Fruit fly (Drosophila melanogaster): Measurements from ENCODE around the gene x16.

Gene x16

dm6 chr2L:6918517-6919202 lies 1.4 kb downstream of the x16 start, which contains the start of gene nop5 (continued):
- TF ChIP-seq Fer2 (tag; optimal IDR thresholded peaks at IDR 0.05) (peak; percentile 40), psq (GFP tag; optimal IDR thresholded peaks at IDR 0.05) (peak; percentile 20), CG14050 (GFP tag; IDR thresholded peaks at IDR 0.05) (peak; percentile 26; the same call in 1 of the 3 replicates), CG2875 (GFP tag; optimal IDR thresholded peaks at IDR 0.05) (peak; percentile 39), sr (GFP tag; IDR thresholded peaks at IDR 0.05) (no peak), Sin3A (optimal IDR thresholded peaks at IDR 0.05) (peak; percentile 19), CG18262 (tag; optimal IDR thresholded peaks at IDR 0.05) (peak; percentile 88), CG6654 (GFP tag; optimal IDR thresholded peaks at IDR 0.05) (peak; percentile 33), her (GFP tag; optimal IDR thresholded peaks at IDR 0.05) (no peak), CG14965 (GFP tag; optimal IDR thresholded peaks at IDR 0.05; ENCODE audit: borderline replicate concordance) (no peak), D (optimal IDR thresholded peaks at IDR 0.05) (no peak), D (GFP tag; optimal IDR thresholded peaks at IDR 0.05) (peak; percentile 69), CG18011 (GFP tag; optimal IDR thresholded peaks at IDR 0.05) (no peak), trem (tag; optimal IDR thresholded peaks at IDR 0.05) (peak; percentile 36), crp (GFP tag; optimal IDR thresholded peaks at IDR 0.05) (peak in 1 of 2 experiments; percentile 0), CG10431 (GFP tag; optimal IDR thresholded peaks at IDR 0.05) (peak; percentile 81), CG4617 (GFP tag; optimal IDR thresholded peaks at IDR 0.05; ENCODE audit: borderline replicate concordance) (no peak), CG8478 (optimal IDR thresholded peaks at IDR 0.05) (no peak), CG6791 (GFP tag; IDR thresholded peaks at IDR 0.05; ENCODE audit: partially characterized antibody) (0 out of 3 replicates have a peak, but pooled peaks have one; percentile 31), H15 (GFP tag; IDR thresholded peaks at IDR 0.05) (0 out of 3 replicates have a peak, but pooled peaks have one; percentile 44), sens (GFP tag) (peak; percentile 5), NfI (GFP tag; optimal IDR thresholded peaks at IDR 0.05) (peak; percentile 76), bsh (GFP tag; optimal IDR thresholded peaks at IDR 0.05) (peak in 1 of 2 experiments; percentile 54), toy (GFP tag; IDR thresholded peaks at IDR 0.05) (no peak), croc (GFP tag; conservative IDR thresholded peaks at IDR 0.05) (peak; percentile 28; the same call in 2 of the 3 replicates), CG15073 (GFP tag; optimal IDR thresholded peaks at IDR 0.05) (no peak), br (optimal IDR thresholded peaks at IDR 0.05) (no peak), Chrac-16 (GFP tag; optimal IDR thresholded peaks at IDR 0.05) (peak; percentile 33), CG10543 (GFP tag; optimal IDR thresholded peaks at IDR 0.05) (peak; percentile 85), fd3F (GFP tag; optimal IDR thresholded peaks at IDR 0.05) (peak; percentile 63), MBD-R2 (GFP tag; IDR thresholded peaks at IDR 0.05) (0 out of 2 replicates have a peak, but pooled peaks have one; percentile 7), CG5245 (GFP tag; optimal IDR thresholded peaks at IDR 0.05) (peak; percentile 5), lola (GFP tag; optimal IDR thresholded peaks at IDR 0.05) (peak in 1 of 3 experiments; percentile 75), Nf-YC (tag; optimal IDR thresholded peaks at IDR 0.05) (peak; percentile 82), CG17328 (GFP tag; IDR thresholded peaks at IDR 0.05) (0 out of 2 replicates have a peak, but pooled peaks have one; percentile 4), Gug (GFP tag; IDR thresholded peaks at IDR 0.05) (no peak), CG13296 (GFP tag; optimal IDR thresholded peaks at IDR 0.05) (peak; percentile 81), zfh1 (GFP tag; IDR thresholded peaks at IDR 0.05) (0 out of 3 replicates have a peak, but pooled peaks have one; percentile 8), Sry-β (GFP tag; optimal IDR thresholded peaks at IDR 0.05) (peak; percentile 28), Hmr (GFP tag; optimal IDR thresholded peaks at IDR 0.05) (peak; percentile 79), CoRest (tag; optimal IDR thresholded peaks at IDR 0.05) (peak; percentile 86), CG15479 (GFP tag; optimal IDR thresholded peaks at IDR 0.05) (no peak), Bteb2 (GFP tag; optimal IDR thresholded peaks at IDR 0.05) (no peak), CG13894 (tag; optimal IDR thresholded peaks at IDR 0.05) (no peak), HLH4C (GFP tag; IDR thresholded peaks at IDR 0.05; ENCODE audit: partially characterized antibody) (peak; percentile 28; the same call in 1 of the 3 replicates), dpn (GFP tag; optimal IDR thresholded peaks at IDR 0.05) (peak; percentile 4 to 40), Optix (GFP tag; IDR thresholded peaks at IDR 0.05) (no peak), Dfd (GFP tag; optimal IDR thresholded peaks at IDR 0.05) (no peak), p53 (GFP tag; optimal IDR thresholded peaks at IDR 0.05) (no peak)

Measured in whole organism, embryonic.